Fruit fly (Drosophila melanogaster) whole organism, adult: Measurements from ENCODE around the gene CG12084.

Source experiments
- CG12768 ChIP-seq: fragments of 200-800 bp; sonication (Bioruptor generic); optimal IDR thresholded peaks from 2 replicates; lab custom pipeline; 2017; ENCODE audit warnings: missing biosample characterization, missing genetic modification characterization, mild to moderate bottlenecking, moderate library complexity, missing genetic modification reagents
- CG33017 ChIP-seq: fragments of 200-800 bp; sonication (Bioruptor generic); optimal IDR thresholded peaks from 2 replicates; lab custom pipeline; 2018; ENCODE audit warnings: missing biosample characterization, mild to moderate bottlenecking, missing genetic modification characterization, moderate library complexity
- Clk ChIP-seq: fragments of 200-800 bp; sonication (Bioruptor generic); optimal IDR thresholded peaks from 2 replicates; lab custom pipeline; 2017; ENCODE audit warnings: missing biosample characterization, missing genetic modification characterization
- Hr96 ChIP-seq: fragments of 200-800 bp; sonication (Bioruptor generic); optimal IDR thresholded peaks from 2 replicates; lab custom pipeline; 2016; ENCODE audit warnings: missing biosample characterization, missing genetic modification characterization
- ovo ChIP-seq: fragments of 200-800 bp; sonication (Bioruptor generic); optimal IDR thresholded peaks from 2 replicates; lab custom pipeline; 2016; ENCODE audit warnings: missing biosample characterization, missing genetic modification characterization
- pad ChIP-seq: fragments of 200-800 bp; sonication (Bioruptor generic); optimal IDR thresholded peaks from 3 replicates; lab custom pipeline; 2017; ENCODE audit warnings: missing biosample characterization, missing genetic modification characterization, mild to moderate bottlenecking, moderate library complexity, missing genetic modification reagents
- tj ChIP-seq: fragments of 200-800 bp; sonication (Bioruptor generic); optimal IDR thresholded peaks from 3 replicates; lab custom pipeline; 2017; ENCODE audit warnings: missing biosample characterization, mild to moderate bottlenecking, missing genetic modification characterization, moderate library complexity

dm6 chr3L:1477319-1477718 is 19.1 kb downstream of the CG12084 start, which contains the start of gene robl62A:
- no peak for TF ChIP-seq pad (GFP tag; lab: Kevin White, UChicago)
- TF ChIP-seq tj (GFP tag; lab: Kevin White, UChicago), result no peak
- no peak for TF ChIP-seq Hr96
- no peak for TF ChIP-seq CG12768
- no peak for TF ChIP-seq ovo (GFP tag; lab: Kevin White, UChicago)
- TF ChIP-seq CG33017, result no peak
- no peak for TF ChIP-seq Clk
